Fruit fly (Drosophila melanogaster): ENCODE data around the gene CG4270.

CG4270 gene

DNA sequence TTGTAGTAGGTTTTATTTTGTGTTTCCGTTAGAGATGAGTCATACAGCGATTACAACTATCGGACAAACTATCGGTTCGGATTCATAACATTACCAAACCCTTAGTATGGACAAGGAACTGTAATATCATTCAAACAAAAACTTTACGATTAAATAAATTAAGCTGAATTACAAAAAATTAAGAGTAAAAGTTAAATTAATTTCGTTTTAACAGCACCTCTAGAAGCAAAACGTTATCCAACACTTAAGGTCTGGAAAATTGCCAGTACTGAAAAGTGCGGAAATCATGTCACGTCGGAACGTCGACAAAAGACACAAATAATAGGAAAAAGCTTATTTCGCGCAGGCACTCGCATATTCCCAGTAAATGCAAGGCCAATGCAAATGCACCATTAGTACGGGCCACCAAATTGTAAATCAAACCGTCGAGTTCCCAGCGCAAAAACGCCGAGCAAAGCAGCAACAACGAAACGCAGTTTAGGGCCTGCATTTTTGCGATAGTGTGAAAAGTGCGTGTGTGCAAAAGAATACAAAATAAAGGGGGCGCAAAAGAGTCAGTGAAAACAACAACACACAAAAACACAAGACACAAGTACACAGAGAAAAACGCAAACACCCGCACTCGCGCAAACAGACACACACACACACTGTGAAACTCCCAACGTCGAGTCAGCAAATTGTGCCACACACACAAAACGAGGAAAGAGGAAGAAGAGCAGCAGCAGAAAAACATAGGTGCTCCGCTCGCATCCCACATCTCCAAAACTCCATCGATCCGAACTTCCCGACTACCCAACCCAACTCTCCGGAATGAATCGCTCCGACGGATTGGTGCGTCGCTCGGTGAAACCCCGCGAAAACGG, 36.8 kb upstream of the CG4270 start, which contains the start of the genes CG15387 and sau (continued):
- TF ChIP-seq Hr39 (GFP tag; optimal IDR thresholded peaks at IDR 0.05) (peak; percentile 93), dac (GFP tag; optimal IDR thresholded peaks at IDR 0.05) (peak; percentile 54), CG6792 (GFP tag; optimal IDR thresholded peaks at IDR 0.05) (peak; percentile 74), Lpt (GFP tag; optimal IDR thresholded peaks at IDR 0.05) (peak; percentile 42), CG4318 (GFP tag; optimal IDR thresholded peaks at IDR 0.05) (peak; percentile 21), Eip93F (GFP tag; optimal IDR thresholded peaks at IDR 0.05) (peak; percentile 27), CG3032 (tag; optimal IDR thresholded peaks at IDR 0.05) (peak; percentile 84), CG15336 (GFP tag; IDR thresholded peaks at IDR 0.05) (peak; percentile 56), svp (GFP tag) (peak; percentile 94), Eip78C (GFP tag) (peak; percentile 95), CG6276 (GFP tag; optimal IDR thresholded peaks at IDR 0.05) (peak; percentile 34), ss (GFP tag; optimal IDR thresholded peaks at IDR 0.05) (peak; percentile 2 to 79), Sox102F (GFP tag; optimal IDR thresholded peaks at IDR 0.05) (peak; percentile 87), pdm3 (GFP tag; optimal IDR thresholded peaks at IDR 0.05) (peak; percentile 91), Sox14 (GFP tag; optimal IDR thresholded peaks at IDR 0.05) (peak; percentile 88), CG6808 (GFP tag; optimal IDR thresholded peaks at IDR 0.05) (peak; percentile 53), CG10669 (GFP tag; optimal IDR thresholded peaks at IDR 0.05) (peak; percentile 79), esn (GFP tag; optimal IDR thresholded peaks at IDR 0.05) (peak; percentile 93), fd59A (GFP tag; optimal IDR thresholded peaks at IDR 0.05) (peak; percentile 67), vri (GFP tag; optimal IDR thresholded peaks at IDR 0.05) (peak; percentile 84), Smox (GFP tag; optimal IDR thresholded peaks at IDR 0.05) (peak; percentile 88), fkh (GFP tag; optimal IDR thresholded peaks at IDR 0.05) (peak; percentile 45), CG34406 (GFP tag; optimal IDR thresholded peaks at IDR 0.05) (peak; percentile 81), net (GFP tag; optimal IDR thresholded peaks at IDR 0.05) (peak; percentile 80), lz (GFP tag; optimal IDR thresholded peaks at IDR 0.05) (peak; percentile 93), CG16779 (tag; optimal IDR thresholded peaks at IDR 0.05) (peak; percentile 2), acj6 (GFP tag; optimal IDR thresholded peaks at IDR 0.05) (peak; percentile 90), CG8632 (GFP tag; optimal IDR thresholded peaks at IDR 0.05) (peak; percentile 74), salr (GFP tag; optimal IDR thresholded peaks at IDR 0.05) (peak; percentile 55 to 84), achi (GFP tag; optimal IDR thresholded peaks at IDR 0.05) (peak; percentile 82), CG31627 (GFP tag; optimal IDR thresholded peaks at IDR 0.05) (peak; percentile 92), CG10631 (GFP tag; optimal IDR thresholded peaks at IDR 0.05) (peak; percentile 88), Hr38 (GFP tag; optimal IDR thresholded peaks at IDR 0.05) (peak; percentile 72), eg (GFP tag; IDR thresholded peaks at IDR 0.05) (peak; percentile 77), Eip75B (GFP tag; optimal IDR thresholded peaks at IDR 0.05) (peak; percentile 84)

DNA sequence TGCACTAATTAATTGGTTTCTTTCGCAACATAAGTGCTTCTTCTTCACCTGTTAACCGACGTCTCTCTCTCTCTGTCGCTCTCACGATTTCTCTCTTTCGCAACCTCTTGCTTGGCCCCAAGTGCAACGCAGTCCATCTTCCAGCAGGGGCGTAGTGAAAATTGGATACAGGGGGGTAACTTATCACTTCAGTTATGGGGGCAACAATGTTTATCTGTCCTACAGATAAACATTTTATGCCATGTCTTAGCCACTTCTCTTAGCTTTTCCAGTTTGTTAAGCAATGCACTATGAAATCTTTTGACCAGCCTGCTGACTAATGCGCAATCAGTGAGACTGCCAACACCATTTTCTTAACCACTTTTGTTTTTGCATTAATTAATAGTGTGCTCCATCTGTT, 35.9 kb upstream of the CG4270 start:
- TF ChIP-seq Lpt (GFP tag; optimal IDR thresholded peaks at IDR 0.05) (peak; percentile 60), net (GFP tag; optimal IDR thresholded peaks at IDR 0.05) (peak; percentile 88), CG6854 (GFP tag; optimal IDR thresholded peaks at IDR 0.05) (peak; percentile 30), Hr39 (GFP tag; optimal IDR thresholded peaks at IDR 0.05) (peak; percentile 77), topi (GFP tag; optimal IDR thresholded peaks at IDR 0.05) (peak; percentile 76), CG11902 (GFP tag; optimal IDR thresholded peaks at IDR 0.05) (peak; percentile 47), Eip93F (GFP tag; optimal IDR thresholded peaks at IDR 0.05) (no peak), Sox15 (GFP tag; optimal IDR thresholded peaks at IDR 0.05) (peak; percentile 65), Ets96B (tag; optimal IDR thresholded peaks at IDR 0.05) (peak; percentile 67), CG16779 (tag; optimal IDR thresholded peaks at IDR 0.05) (peak; percentile 53), CG8319 (GFP tag; optimal IDR thresholded peaks at IDR 0.05) (no peak), ss (GFP tag; optimal IDR thresholded peaks at IDR 0.05) (peak; percentile 29 to 33), CG6808 (GFP tag; optimal IDR thresholded peaks at IDR 0.05) (peak; percentile 65), Hr4 (GFP tag; optimal IDR thresholded peaks at IDR 0.05) (peak; percentile 87), OdsH (GFP tag; optimal IDR thresholded peaks at IDR 0.05) (peak; percentile 85), fd59A (GFP tag; optimal IDR thresholded peaks at IDR 0.05) (peak; percentile 58), fd85E (GFP tag; optimal IDR thresholded peaks at IDR 0.05) (peak; percentile 56), dac (GFP tag; optimal IDR thresholded peaks at IDR 0.05) (peak; percentile 68), Smox (GFP tag; optimal IDR thresholded peaks at IDR 0.05) (peak; percentile 76), dsx (GFP tag; optimal IDR thresholded peaks at IDR 0.05; ENCODE audit: poor library complexity, severe bottlenecking) (peak; percentile 73), CG3919 (GFP tag; optimal IDR thresholded peaks at IDR 0.05) (peak; percentile 86), CG8119 (GFP tag; IDR thresholded peaks at IDR 0.05) (peak; percentile 81), CG10631 (GFP tag; optimal IDR thresholded peaks at IDR 0.05) (peak; percentile 75), CG9139 (GFP tag; optimal IDR thresholded peaks at IDR 0.05) (no peak), Eip78C (GFP tag) (peak; percentile 88)

Measured in whole organism, prepupa.